Worm (Caenorhabditis elegans): ENCODE results near the gene F59B10.3.

F59B10.3 gene

DNA sequence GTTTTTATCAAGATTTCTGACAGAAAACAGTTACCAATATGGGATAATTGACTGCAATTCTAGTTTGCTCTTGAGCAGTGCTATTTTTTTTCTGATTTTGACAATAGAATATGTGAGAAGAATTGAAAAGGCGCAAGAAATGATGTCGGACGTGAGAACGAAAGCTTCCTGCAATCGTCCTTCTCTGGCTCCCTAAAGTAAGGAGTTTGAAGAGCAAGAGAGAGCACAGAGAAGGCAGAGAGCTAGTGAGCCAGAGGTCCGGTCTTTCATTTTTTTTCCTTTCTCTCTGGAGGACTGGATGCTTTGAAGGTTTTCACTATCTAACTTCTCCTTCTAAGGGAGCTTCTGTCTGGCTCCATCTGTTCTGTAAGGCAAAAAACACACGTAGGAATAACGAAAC is 39.8 kb downstream of the F59B10.3 start:
- TF ChIP-seq ceh-9 (tag; optimal IDR thresholded peaks at IDR 0.05) (no peak), daf-12 (tag; optimal IDR thresholded peaks at IDR 0.05) (no peak), egl-27 (tag; optimal IDR thresholded peaks at IDR 0.05) (no peak), elt-2 (tag; optimal IDR thresholded peaks at IDR 0.05) (no peak), skn-1 (tag; optimal IDR thresholded peaks at IDR 0.05) (no peak), sea-2 (GFP tag; optimal IDR thresholded peaks at IDR 0.05) (no peak), zag-1 (tag; optimal IDR thresholded peaks at IDR 0.05) (no peak), hmg-11 (tag; optimal IDR thresholded peaks at IDR 0.05) (peak; percentile 36), fkh-2 (tag; optimal IDR thresholded peaks at IDR 0.05) (no peak), ceh-16 (tag; optimal IDR thresholded peaks at IDR 0.05) (no peak), unc-62 (GFP tag; optimal IDR thresholded peaks at IDR 0.05) (no peak), ama-1 (optimal IDR thresholded peaks at IDR 0.05) (peak; percentile 79), aly-2 (tag; optimal IDR thresholded peaks at IDR 0.05) (no peak), nfya-1 (tag; optimal IDR thresholded peaks at IDR 0.05; ENCODE audit: insufficient read depth) (peak; percentile 39), jun-1 (tag; optimal IDR thresholded peaks at IDR 0.05) (no peak), nhr-237 (tag; optimal IDR thresholded peaks at IDR 0.05) (no peak), lin-39 (tag; optimal IDR thresholded peaks at IDR 0.05) (peak; percentile 23)

DNA sequence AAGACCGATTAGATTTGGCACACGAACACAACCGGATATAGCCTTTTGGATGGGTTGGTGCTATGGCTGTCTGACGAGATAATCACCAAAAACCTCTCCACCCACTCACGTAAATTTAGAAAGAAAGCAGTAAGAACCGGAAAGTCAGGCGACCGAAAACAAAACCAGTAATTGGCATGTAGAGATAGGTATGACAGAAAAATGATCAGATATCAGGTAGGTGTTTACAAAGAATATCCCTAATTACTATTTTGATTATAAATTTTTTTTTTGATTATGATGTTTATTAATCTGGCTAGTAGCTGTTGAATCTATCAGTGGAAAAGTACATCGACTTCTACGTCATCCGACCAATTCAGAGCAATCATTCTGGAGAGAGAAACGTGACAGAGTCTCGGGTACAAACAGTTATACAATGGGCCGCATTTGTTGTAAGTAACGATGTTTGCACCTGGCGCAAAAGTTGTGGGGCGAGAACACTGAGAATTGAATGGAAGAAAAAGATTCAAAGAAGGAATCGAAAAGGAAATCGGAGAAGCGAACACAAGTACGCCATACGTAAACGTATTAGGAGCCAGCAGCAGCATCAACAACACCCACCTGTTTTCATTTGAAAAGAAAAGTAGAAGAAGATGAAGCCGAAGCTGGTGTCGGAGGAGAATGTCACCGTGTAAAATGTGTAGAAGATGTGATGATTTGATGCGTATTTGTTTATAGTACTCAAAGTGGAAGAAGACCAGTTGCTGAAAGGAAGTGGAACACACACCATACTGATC is 40.7 kb downstream of the F59B10.3 start:
- TF ChIP-seq nhr-11 (tag; optimal IDR thresholded peaks at IDR 0.05) (peak; percentile 45), fkh-10 (GFP tag; optimal IDR thresholded peaks at IDR 0.05) (no peak), pha-4 (tag; optimal IDR thresholded peaks at IDR 0.05) (peak; percentile 58), egl-5 (tag; optimal IDR thresholded peaks at IDR 0.05) (peak; percentile 33), elt-2 (tag; optimal IDR thresholded peaks at IDR 0.05) (peak; percentile 10), nhr-25 (tag; optimal IDR thresholded peaks at IDR 0.05) (peak; percentile 37), nhr-23 (tag; optimal IDR thresholded peaks at IDR 0.05) (peak; percentile 26), ama-1 (optimal IDR thresholded peaks at IDR 0.05) (peak; percentile 27), tbx-2 (tag; optimal IDR thresholded peaks at IDR 0.05) (no peak), elt-3 (tag; optimal IDR thresholded peaks at IDR 0.05) (peak in 1 of 3 experiments; percentile 40), snpc-4 (tag; optimal IDR thresholded peaks at IDR 0.05) (no peak)

ce11 chrII:10551985-10552736 is 41.8 kb downstream of the F59B10.3 start:
- TF ChIP-seq lin-15B (tag; optimal IDR thresholded peaks at IDR 0.05) (peak; percentile 71), fkh-2 (tag; optimal IDR thresholded peaks at IDR 0.05) (no peak), nhr-12 (tag; optimal IDR thresholded peaks at IDR 0.05) (no peak), daf-12 (tag; optimal IDR thresholded peaks at IDR 0.05) (peak; percentile 13), ceh-28 (tag; optimal IDR thresholded peaks at IDR 0.05) (peak; percentile 86), lsy-12 (tag; optimal IDR thresholded peaks at IDR 0.05) (peak; percentile 78), nhr-76 (tag; optimal IDR thresholded peaks at IDR 0.05) (peak; percentile 57), nhr-23 (tag; optimal IDR thresholded peaks at IDR 0.05) (peak; percentile 99), ZK546.5 (tag; optimal IDR thresholded peaks at IDR 0.05) (no peak), ceh-9 (tag; optimal IDR thresholded peaks at IDR 0.05) (no peak), nfya-1 (tag; optimal IDR thresholded peaks at IDR 0.05; ENCODE audit: insufficient read depth) (peak; percentile 95), unc-62 (GFP tag; optimal IDR thresholded peaks at IDR 0.05) (peak; percentile 79), fos-1 (tag; optimal IDR thresholded peaks at IDR 0.05) (no peak), egl-5 (tag; optimal IDR thresholded peaks at IDR 0.05) (peak; percentile 97), fkh-10 (GFP tag; optimal IDR thresholded peaks at IDR 0.05) (peak; percentile 95), ceh-16 (tag; optimal IDR thresholded peaks at IDR 0.05) (no peak), elt-1 (tag; optimal IDR thresholded peaks at IDR 0.05) (peak; percentile 38), tbx-2 (tag; optimal IDR thresholded peaks at IDR 0.05) (peak; percentile 84), R02D3.7 (tag; optimal IDR thresholded peaks at IDR 0.05) (peak; percentile 75), sea-2 (GFP tag; optimal IDR thresholded peaks at IDR 0.05) (no peak), aly-2 (tag; optimal IDR thresholded peaks at IDR 0.05) (peak; percentile 20), ama-1 (optimal IDR thresholded peaks at IDR 0.05) (peak; percentile 95), ztf-4 (tag; optimal IDR thresholded peaks at IDR 0.05) (peak; percentile 84), ceh-82 (tag; optimal IDR thresholded peaks at IDR 0.05) (peak; percentile 74), lin-39 (tag; optimal IDR thresholded peaks at IDR 0.05) (peak; percentile 80), elt-2 (tag; optimal IDR thresholded peaks at IDR 0.05) (peak; percentile 56), nhr-11 (tag; optimal IDR thresholded peaks at IDR 0.05) (peak; percentile 98), mdl-1 (tag; optimal IDR thresholded peaks at IDR 0.05) (peak; percentile 84), nhr-28 (tag; optimal IDR thresholded peaks at IDR 0.05) (peak; percentile 11), nhr-77 (tag; optimal IDR thresholded peaks at IDR 0.05) (peak; percentile 48), hmg-11 (tag; optimal IDR thresholded peaks at IDR 0.05) (peak; percentile 87), ztf-11 (tag; optimal IDR thresholded peaks at IDR 0.05) (no peak), skn-1 (tag; optimal IDR thresholded peaks at IDR 0.05) (peak; percentile 62), snpc-4 (tag; optimal IDR thresholded peaks at IDR 0.05) (peak; percentile 83), nhr-67 (tag; optimal IDR thresholded peaks at IDR 0.05) (no peak), jun-1 (tag; optimal IDR thresholded peaks at IDR 0.05) (peak; percentile 98), nhr-237 (tag; optimal IDR thresholded peaks at IDR 0.05) (no peak), eor-1 (tag; optimal IDR thresholded peaks at IDR 0.05) (peak; percentile 29 to 80), unc-39 (tag; optimal IDR thresholded peaks at IDR 0.05) (no peak)
